Worm (Caenorhabditis elegans): ENCODE data around the gene D1054.3.

ce11 chrV:10731989-10732472, 39.2 kb upstream of the D1054.3 start, which contains the start of gene T28B11.1:
- no peak for TF ChIP-seq R02D3.7 (tag; optimal IDR thresholded peaks at IDR 0.05)
- TF ChIP-seq daf-12 (tag; optimal IDR thresholded peaks at IDR 0.05), result no peak
- TF ChIP-seq ama-1 (optimal IDR thresholded peaks at IDR 0.05), result no peak
- TF ChIP-seq mml-1 (tag; optimal IDR thresholded peaks at IDR 0.05), result no peak
- no peak for TF ChIP-seq pqm-1 (tag; optimal IDR thresholded peaks at IDR 0.05)
- TF ChIP-seq egl-27 (tag; optimal IDR thresholded peaks at IDR 0.05), result no peak
- no peak for TF ChIP-seq fkh-2 (tag; optimal IDR thresholded peaks at IDR 0.05)
- TF ChIP-seq nhr-77 (tag; optimal IDR thresholded peaks at IDR 0.05), result no peak
- no peak for TF ChIP-seq ceh-16 (tag; optimal IDR thresholded peaks at IDR 0.05)
- no peak for TF ChIP-seq skn-1 (tag; optimal IDR thresholded peaks at IDR 0.05)
